Fruit fly (Drosophila melanogaster): ENCODE measurements around the gene CG14258.

CG14258 gene

DNA sequence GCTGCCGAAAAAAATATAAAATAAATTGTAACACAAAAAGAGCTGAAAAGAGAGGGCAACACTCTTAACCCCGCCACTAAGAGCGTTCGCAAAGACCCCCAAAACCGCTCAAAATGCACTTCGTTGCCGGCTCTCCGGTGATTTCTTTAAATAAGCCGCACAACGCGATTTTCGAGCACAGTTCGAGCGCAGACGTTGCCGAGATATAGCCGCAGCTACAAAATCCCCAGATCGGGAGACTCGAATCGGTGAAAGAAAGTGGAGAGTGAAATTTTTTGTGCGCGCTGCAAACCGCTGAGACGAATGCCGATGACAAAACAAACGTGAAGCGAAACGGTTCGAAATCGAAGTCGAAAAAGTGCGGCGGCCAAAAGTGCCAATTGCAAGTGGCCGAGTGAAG, 17.2 kb upstream of the CG14258 start, which contains the start of gene CG14257 (continued):
- TF ChIP-seq Ets21C (GFP tag; optimal IDR thresholded peaks at IDR 0.05) (no peak), CG7368 (GFP tag; optimal IDR thresholded peaks at IDR 0.05) (no peak), Eip75B (GFP tag; optimal IDR thresholded peaks at IDR 0.05) (no peak), CG10631 (GFP tag; optimal IDR thresholded peaks at IDR 0.05) (no peak), achi (GFP tag; optimal IDR thresholded peaks at IDR 0.05) (no peak), Blimp-1 (GFP tag; optimal IDR thresholded peaks at IDR 0.05) (peak; percentile 84), Sox14 (GFP tag; optimal IDR thresholded peaks at IDR 0.05) (no peak), CG3919 (GFP tag; optimal IDR thresholded peaks at IDR 0.05) (peak; percentile 4), topi (GFP tag; optimal IDR thresholded peaks at IDR 0.05) (no peak), net (GFP tag; optimal IDR thresholded peaks at IDR 0.05) (no peak), cyc (GFP tag; optimal IDR thresholded peaks at IDR 0.05) (no peak), CG31627 (GFP tag; optimal IDR thresholded peaks at IDR 0.05) (no peak), CG34406 (GFP tag; optimal IDR thresholded peaks at IDR 0.05) (no peak), spab (GFP tag; optimal IDR thresholded peaks at IDR 0.05) (no peak), fkh (GFP tag; optimal IDR thresholded peaks at IDR 0.05) (no peak), OdsH (GFP tag; optimal IDR thresholded peaks at IDR 0.05) (no peak), CG6792 (GFP tag; optimal IDR thresholded peaks at IDR 0.05) (no peak), Hr39 (GFP tag; optimal IDR thresholded peaks at IDR 0.05) (no peak), CG15336 (GFP tag; IDR thresholded peaks at IDR 0.05) (peak; percentile 34; the same call in 1 of the 2 replicates), CG32006 (GFP tag; optimal IDR thresholded peaks at IDR 0.05) (no peak), CG10669 (GFP tag; optimal IDR thresholded peaks at IDR 0.05) (no peak), salr (GFP tag; optimal IDR thresholded peaks at IDR 0.05) (no peak), pdm3 (GFP tag; optimal IDR thresholded peaks at IDR 0.05) (no peak), Lpt (GFP tag; optimal IDR thresholded peaks at IDR 0.05) (no peak), CG8632 (GFP tag; optimal IDR thresholded peaks at IDR 0.05) (no peak), Hr38 (GFP tag; optimal IDR thresholded peaks at IDR 0.05) (no peak), Sox15 (GFP tag; optimal IDR thresholded peaks at IDR 0.05) (no peak), Smox (GFP tag; optimal IDR thresholded peaks at IDR 0.05) (no peak)

dm6 chr3R:27076618-27077017, 16.3 kb upstream of the CG14258 start:
- no peak for TF ChIP-seq spab (GFP tag; optimal IDR thresholded peaks at IDR 0.05)
- no peak for TF ChIP-seq fd85E (GFP tag; optimal IDR thresholded peaks at IDR 0.05)
- TF ChIP-seq OdsH (GFP tag; optimal IDR thresholded peaks at IDR 0.05): no peak
- TF ChIP-seq topi (GFP tag; optimal IDR thresholded peaks at IDR 0.05): no peak
- TF ChIP-seq Blimp-1 (GFP tag; optimal IDR thresholded peaks at IDR 0.05): no peak
- TF ChIP-seq lz (GFP tag; optimal IDR thresholded peaks at IDR 0.05): no peak
- no peak for TF ChIP-seq esn (GFP tag; optimal IDR thresholded peaks at IDR 0.05)
- no peak for TF ChIP-seq eg (GFP tag; IDR thresholded peaks at IDR 0.05)
- no peak for TF ChIP-seq CG3919 (GFP tag; optimal IDR thresholded peaks at IDR 0.05)
- TF ChIP-seq CG16779 (tag; optimal IDR thresholded peaks at IDR 0.05): no peak
- no peak for TF ChIP-seq Eip78C (GFP tag)
- TF ChIP-seq dsx (GFP tag; optimal IDR thresholded peaks at IDR 0.05; ENCODE audit: poor library complexity, severe bottlenecking): no peak
- no peak for TF ChIP-seq CG34406 (GFP tag; optimal IDR thresholded peaks at IDR 0.05)

DNA sequence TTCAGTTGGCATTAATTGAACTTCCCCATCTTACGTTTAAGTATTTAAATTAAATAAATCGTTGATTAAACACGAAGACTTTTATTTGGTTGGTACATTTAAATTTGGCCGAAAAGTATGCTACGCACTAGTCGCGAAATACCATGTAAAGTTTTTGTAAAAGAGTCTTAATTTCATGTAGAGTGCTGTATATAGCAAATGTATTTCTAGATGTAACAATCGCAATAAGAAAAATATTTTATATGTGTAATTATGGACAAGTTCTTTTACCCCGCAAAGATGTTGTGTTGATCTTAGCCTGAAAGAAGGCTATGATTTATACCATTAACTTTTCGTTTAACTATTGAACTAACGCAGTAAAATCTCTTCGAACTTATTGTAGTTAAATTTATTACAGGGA, 10.2 kb upstream of the CG14258 start:
- no peak for TF ChIP-seq CG16779 (tag; optimal IDR thresholded peaks at IDR 0.05)
- TF ChIP-seq Eip75B (GFP tag; optimal IDR thresholded peaks at IDR 0.05): no peak
- TF ChIP-seq dsx (GFP tag; optimal IDR thresholded peaks at IDR 0.05; ENCODE audit: poor library complexity, severe bottlenecking): no peak
- no peak for TF ChIP-seq esn (GFP tag; optimal IDR thresholded peaks at IDR 0.05)
- peak; percentile 52 for TF ChIP-seq Eip78C (GFP tag)
- no peak for TF ChIP-seq CG10631 (GFP tag; optimal IDR thresholded peaks at IDR 0.05)
- TF ChIP-seq lz (GFP tag; optimal IDR thresholded peaks at IDR 0.05): no peak

DNA sequence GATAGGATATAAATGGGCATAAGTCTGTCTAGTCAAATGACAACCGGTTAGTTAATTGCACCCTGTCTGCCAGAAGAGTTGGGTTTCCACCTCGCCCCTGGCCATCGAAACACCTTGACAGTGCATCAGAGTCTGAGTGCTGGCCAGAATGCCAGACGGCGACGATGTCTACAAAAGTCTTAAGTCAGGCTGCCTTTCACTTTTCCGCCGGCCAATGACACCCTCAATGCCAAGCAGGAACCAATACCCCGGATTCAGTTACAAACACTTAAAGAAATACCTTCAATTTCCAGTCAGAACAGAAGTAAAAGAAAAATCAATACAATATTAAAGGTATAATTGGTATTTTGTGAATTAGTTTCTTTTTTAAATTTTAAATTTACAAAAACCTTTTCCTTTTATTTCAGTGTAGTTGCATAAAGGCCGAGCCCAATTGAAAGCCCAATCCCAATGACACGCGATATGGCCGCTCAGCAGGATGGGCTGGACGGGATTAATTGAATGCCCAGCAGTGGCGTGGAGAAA, 8.4 kb upstream of the CG14258 start:
- TF ChIP-seq Blimp-1 (GFP tag; optimal IDR thresholded peaks at IDR 0.05) (peak; percentile 1), CG3032 (tag; optimal IDR thresholded peaks at IDR 0.05) (peak; percentile 51), Eip75B (GFP tag; optimal IDR thresholded peaks at IDR 0.05) (peak; percentile 59), dsx (GFP tag; optimal IDR thresholded peaks at IDR 0.05; ENCODE audit: poor library complexity, severe bottlenecking) (peak; percentile 66), Hr39 (GFP tag; optimal IDR thresholded peaks at IDR 0.05) (no peak), Lpt (GFP tag; optimal IDR thresholded peaks at IDR 0.05) (peak; percentile 9), net (GFP tag; optimal IDR thresholded peaks at IDR 0.05) (peak; percentile 22), CG8119 (GFP tag; IDR thresholded peaks at IDR 0.05) (no peak), salr (GFP tag; optimal IDR thresholded peaks at IDR 0.05) (no peak), CG4318 (GFP tag; optimal IDR thresholded peaks at IDR 0.05) (no peak), CG11762 (GFP tag; optimal IDR thresholded peaks at IDR 0.05; ENCODE audit: insufficient read depth) (peak; percentile 1), CG34406 (GFP tag; optimal IDR thresholded peaks at IDR 0.05) (no peak), eg (GFP tag; IDR thresholded peaks at IDR 0.05) (peak; percentile 73), svp (GFP tag) (no peak), Eip93F (GFP tag; optimal IDR thresholded peaks at IDR 0.05) (no peak), Met (GFP tag; optimal IDR thresholded peaks at IDR 0.05) (peak; percentile 14), CG6808 (GFP tag; optimal IDR thresholded peaks at IDR 0.05) (peak; percentile 63), Sox15 (GFP tag; optimal IDR thresholded peaks at IDR 0.05) (no peak), achi (GFP tag; optimal IDR thresholded peaks at IDR 0.05) (peak; percentile 53), Eip78C (GFP tag) (peak; percentile 92), CG15336 (GFP tag; IDR thresholded peaks at IDR 0.05) (peak; percentile 17; the same call in 1 of the 2 replicates), OdsH (GFP tag; optimal IDR thresholded peaks at IDR 0.05) (no peak), acj6 (GFP tag; optimal IDR thresholded peaks at IDR 0.05) (no peak)
